Fruit fly (Drosophila melanogaster): Measurements from ENCODE around the gene kuz.

- TF ChIP-seq CTCF (optimal IDR thresholded peaks at IDR 0.05) (no peak), CG8478 (optimal IDR thresholded peaks at IDR 0.05) (no peak)
These were observed 37.0 kb upstream of the kuz start for dm6 chr2L:13513033-13513330.
